Worm (Caenorhabditis elegans): ENCODE measurements around the gene col-142.

DNA sequence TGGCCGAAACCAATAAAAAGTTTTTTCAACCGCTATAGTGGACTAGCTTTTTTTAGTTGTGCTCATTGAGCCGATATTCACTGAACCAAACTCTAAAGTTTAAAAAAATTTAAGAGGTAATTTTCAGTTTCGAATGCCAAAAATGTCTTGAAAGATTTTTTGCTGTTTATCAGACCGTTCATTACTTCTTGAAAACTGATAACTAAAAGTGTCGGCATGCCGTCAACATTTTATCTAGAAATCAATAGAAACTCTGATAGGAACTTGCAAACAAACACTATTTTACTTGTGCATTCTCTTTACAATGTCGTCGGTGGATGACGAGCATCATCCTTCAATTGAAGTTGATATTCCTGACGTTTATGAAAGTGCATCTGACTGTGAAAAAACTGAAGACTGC is 50.8 kb downstream of the col-142 start:
- TF ChIP-seq Y53G8AR.9 (GFP tag; conservative IDR thresholded peaks at IDR 0.05) (no peak), aptf-3 (GFP tag; IDR thresholded peaks at IDR 0.05) (no peak), ceh-100 (GFP tag; IDR thresholded peaks at IDR 0.05) (no peak), ama-1 (optimal IDR thresholded peaks at IDR 0.05) (no peak), ama-1 (GFP tag; optimal IDR thresholded peaks at IDR 0.05) (no peak), C17E4.6 (GFP tag; IDR thresholded peaks at IDR 0.05) (no peak), sdz-38 (tag; optimal IDR thresholded peaks at IDR 0.05) (no peak), tbx-9 (tag; optimal IDR thresholded peaks at IDR 0.05; ENCODE audit: borderline replicate concordance) (no peak), dox-1 (GFP tag; IDR thresholded peaks at IDR 0.05) (peak; percentile 19; the same call in 1 of the 2 replicates), zfh-2 (GFP tag; conservative IDR thresholded peaks at IDR 0.05) (no peak), nhr-179 (tag; optimal IDR thresholded peaks at IDR 0.05) (no peak), nfya-1 (tag; optimal IDR thresholded peaks at IDR 0.05; ENCODE audit: borderline replicate concordance, insufficient read depth) (no peak), K11D2.4 (GFP tag; IDR thresholded peaks at IDR 0.05) (no peak), tlf-1 (GFP tag; optimal IDR thresholded peaks at IDR 0.05) (no peak), C06A6.2 (GFP tag; conservative IDR thresholded peaks at IDR 0.05) (no peak)

Measured in whole organism, young adult.